Fruit fly (Drosophila melanogaster): ENCODE results near the gene Atac3.

dm6 chr3L:297240-297639, 30.6 kb downstream of the Atac3 start:
- TF ChIP-seq CG8478 (optimal IDR thresholded peaks at IDR 0.05), result no peak
- no peak for TF ChIP-seq stwl (tag; optimal IDR thresholded peaks at IDR 0.05)
- no peak for TF ChIP-seq CG7556 (GFP tag; optimal IDR thresholded peaks at IDR 0.05)
- no peak for TF ChIP-seq CG1792 (GFP tag; optimal IDR thresholded peaks at IDR 0.05)
- no peak for TF ChIP-seq CG12236 (GFP tag; optimal IDR thresholded peaks at IDR 0.05)
- no peak for TF ChIP-seq CG16863 (GFP tag; optimal IDR thresholded peaks at IDR 0.05)
- TF ChIP-seq amos (GFP tag; IDR thresholded peaks at IDR 0.05; ENCODE audit: partially characterized antibody), result no peak
- TF ChIP-seq CG14441 (GFP tag; IDR thresholded peaks at IDR 0.05), result no peak
- no peak for TF ChIP-seq CG1603 (tag; optimal IDR thresholded peaks at IDR 0.05)
- TF ChIP-seq CG12744 (GFP tag; optimal IDR thresholded peaks at IDR 0.05), result no peak
- TF ChIP-seq BEAF-32 (GFP tag; optimal IDR thresholded peaks at IDR 0.05), result no peak
